Fruit fly (Drosophila melanogaster): Measurements from ENCODE around the gene IntS4.

The IntS4 gene

DNA sequence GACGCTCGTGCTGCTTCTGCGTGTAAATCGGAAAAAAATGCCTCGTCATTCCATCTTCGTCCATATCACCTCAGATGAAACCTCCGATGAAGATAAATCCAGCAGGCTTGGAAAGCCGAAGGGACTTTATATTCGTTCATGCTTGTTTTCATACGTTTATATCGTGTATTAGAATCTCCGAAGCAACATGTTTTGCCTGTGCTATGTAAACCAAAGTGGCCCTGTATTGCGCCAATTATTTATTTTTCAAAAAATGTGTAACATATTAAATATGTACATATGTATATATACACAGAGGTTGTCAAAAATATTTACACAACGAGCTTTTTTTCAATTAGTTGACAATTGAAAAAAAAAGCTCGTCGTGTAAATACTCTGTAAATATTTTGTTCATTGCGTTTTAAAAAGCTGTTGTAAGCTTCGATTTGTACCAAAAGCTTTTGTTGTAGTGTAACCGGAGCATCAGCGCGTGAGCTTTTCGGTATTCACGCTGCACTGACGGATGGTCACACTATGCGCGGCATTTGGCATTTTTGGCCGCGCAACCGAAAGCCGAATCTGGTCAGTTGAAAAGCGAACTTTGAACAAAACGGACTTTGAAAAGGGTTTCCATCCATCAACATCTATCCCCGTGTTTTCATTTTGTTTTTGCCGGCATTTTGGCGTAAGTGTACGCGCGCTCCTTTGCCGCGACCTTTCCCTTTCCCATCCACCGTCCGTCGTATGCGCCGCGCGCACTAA lies 15.3 kb upstream of the IntS4 start, which contains the start of gene CG12065:
TSS of gene CG12065 (plus strand) at position 563 of the 741 bp plus-strand sequence.
- TF ChIP-seq Mnt (GFP tag; optimal IDR thresholded peaks at IDR 0.05) (peak; percentile 39), kay (GFP tag; ENCODE audit: borderline replicate concordance) (no peak), cic (GFP tag; optimal IDR thresholded peaks at IDR 0.05) (peak; percentile 52), CG1620 (GFP tag; optimal IDR thresholded peaks at IDR 0.05) (peak; percentile 16), CG12768 (GFP tag; optimal IDR thresholded peaks at IDR 0.05) (peak; percentile 23), CG14711 (tag; optimal IDR thresholded peaks at IDR 0.05) (peak; percentile 12), Crg-1 (GFP tag; optimal IDR thresholded peaks at IDR 0.05) (no peak), CG7045 (GFP tag; optimal IDR thresholded peaks at IDR 0.05) (no peak), Clk (GFP tag; optimal IDR thresholded peaks at IDR 0.05) (no peak), cnc (optimal IDR thresholded peaks at IDR 0.05) (peak in 1 of 2 experiments; percentile 31), CG11617 (GFP tag; optimal IDR thresholded peaks at IDR 0.05) (no peak), bab1 (GFP tag; optimal IDR thresholded peaks at IDR 0.05) (peak; percentile 87), CG33017 (tag; optimal IDR thresholded peaks at IDR 0.05) (peak; percentile 10), ovo (GFP tag; optimal IDR thresholded peaks at IDR 0.05) (no peak), CG7101 (tag; optimal IDR thresholded peaks at IDR 0.05) (no peak), CG5204 (GFP tag; optimal IDR thresholded peaks at IDR 0.05) (no peak), tj (GFP tag; optimal IDR thresholded peaks at IDR 0.05) (no peak), toe (GFP tag; optimal IDR thresholded peaks at IDR 0.05) (no peak), pad (GFP tag; optimal IDR thresholded peaks at IDR 0.05) (no peak), Hr96 (GFP tag; optimal IDR thresholded peaks at IDR 0.05) (no peak)

DNA sequence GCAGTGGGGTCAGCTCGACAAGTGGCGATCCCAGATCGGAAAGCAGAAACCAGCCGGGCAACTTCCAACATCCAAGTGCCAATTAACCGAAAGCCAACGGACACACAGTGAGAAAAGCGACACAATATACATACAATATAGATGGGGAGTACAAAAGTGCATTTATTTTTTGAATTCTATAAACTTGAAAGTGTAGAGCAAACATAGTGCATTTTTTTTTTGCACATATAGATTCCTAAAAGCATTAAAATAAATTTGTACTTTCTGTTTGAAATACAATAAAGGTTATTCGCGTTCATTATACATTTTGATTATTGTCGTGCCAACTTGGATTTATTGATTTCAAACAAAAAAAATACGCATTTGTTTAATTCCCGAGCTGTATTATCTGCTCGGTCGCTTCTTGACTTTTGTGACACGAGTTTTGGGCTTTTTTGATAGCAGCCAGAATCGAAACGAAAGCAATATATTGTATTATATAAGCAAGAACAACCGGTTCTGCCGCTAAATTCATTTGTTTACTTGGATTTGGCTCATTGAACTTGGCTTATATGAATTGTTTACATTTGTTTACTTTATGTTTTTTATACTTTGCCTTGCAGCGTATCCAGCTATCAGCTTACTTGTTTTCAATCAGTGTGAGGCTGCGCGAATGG lies 14.5 kb upstream of the IntS4 start, which contains the start of gene spirit:
TSS of gene spirit (minus strand) at position 655 of the 656 bp plus-strand sequence.
- TF ChIP-seq kay (GFP tag; ENCODE audit: borderline replicate concordance) (peak; percentile 47), CG7045 (GFP tag; optimal IDR thresholded peaks at IDR 0.05) (no peak)

DNA sequence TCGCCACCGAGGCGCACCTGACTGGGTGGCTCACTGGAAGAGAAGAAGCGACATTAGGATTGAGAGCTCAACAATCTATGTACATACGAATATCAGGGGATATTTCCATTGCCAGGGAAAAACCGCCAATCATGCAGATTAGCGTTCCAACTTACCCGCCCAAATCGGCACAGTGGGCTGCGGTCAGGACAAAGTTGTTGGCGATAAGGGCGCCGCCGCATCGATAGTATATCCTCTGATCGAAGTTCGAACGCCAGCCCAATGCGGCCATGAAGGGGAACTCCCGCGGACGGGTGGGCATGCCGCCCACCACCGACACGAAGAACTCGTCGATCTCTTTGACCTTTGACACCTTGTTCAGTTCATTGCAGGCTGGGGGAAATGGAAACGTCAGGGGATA lies 13.4 kb upstream of the IntS4 start:
- no peak for TF ChIP-seq Clk (GFP tag; optimal IDR thresholded peaks at IDR 0.05)
- no peak for TF ChIP-seq CG11617 (GFP tag; optimal IDR thresholded peaks at IDR 0.05)
- TF ChIP-seq pad (GFP tag; optimal IDR thresholded peaks at IDR 0.05): no peak
- no peak for TF ChIP-seq CG7045 (GFP tag; optimal IDR thresholded peaks at IDR 0.05)

DNA sequence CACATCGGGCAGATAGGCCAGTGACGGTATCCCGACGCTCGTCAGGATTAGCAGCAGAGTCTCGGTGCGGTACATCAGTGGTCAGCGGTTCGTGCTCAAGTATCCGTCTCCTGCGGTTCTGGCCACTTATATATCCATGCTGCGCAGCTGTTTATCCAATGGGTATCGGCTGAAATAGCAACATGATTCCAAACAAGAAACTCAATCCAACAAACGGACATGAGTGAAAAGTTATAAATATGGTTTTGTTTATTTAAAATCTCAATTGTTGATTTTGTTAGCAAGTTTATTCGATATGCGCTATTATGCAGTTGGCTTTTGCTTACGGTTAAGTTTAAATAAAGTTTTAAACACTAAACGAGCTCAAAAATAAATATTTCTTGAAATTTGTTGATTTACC lies 12.3 kb upstream of the IntS4 start, which contains the start of gene CG12111:
TSS of gene CG12111 (minus strand) at position 101 of the 400 bp plus-strand sequence.
- no peak for TF ChIP-seq Crg-1 (GFP tag; optimal IDR thresholded peaks at IDR 0.05)
- TF ChIP-seq pad (GFP tag; optimal IDR thresholded peaks at IDR 0.05): no peak
- no peak for TF ChIP-seq CG14711 (tag; optimal IDR thresholded peaks at IDR 0.05)
- no peak for TF ChIP-seq toe (GFP tag; optimal IDR thresholded peaks at IDR 0.05)
- no peak for TF ChIP-seq CG12768 (GFP tag; optimal IDR thresholded peaks at IDR 0.05)
- TF ChIP-seq CG1620 (GFP tag; optimal IDR thresholded peaks at IDR 0.05): no peak
- TF ChIP-seq CG7045 (GFP tag; optimal IDR thresholded peaks at IDR 0.05): no peak
- TF ChIP-seq CG5204 (GFP tag; optimal IDR thresholded peaks at IDR 0.05): no peak
- TF ChIP-seq CG11617 (GFP tag; optimal IDR thresholded peaks at IDR 0.05): no peak
- no peak for TF ChIP-seq kay (GFP tag; ENCODE audit: borderline replicate concordance)
- TF ChIP-seq CG7101 (tag; optimal IDR thresholded peaks at IDR 0.05): no peak
- TF ChIP-seq CG33017 (tag; optimal IDR thresholded peaks at IDR 0.05): no peak
- no peak for TF ChIP-seq Clk (GFP tag; optimal IDR thresholded peaks at IDR 0.05)
- no peak for TF ChIP-seq Mnt (GFP tag; optimal IDR thresholded peaks at IDR 0.05)
- no peak for TF ChIP-seq bab1 (GFP tag; optimal IDR thresholded peaks at IDR 0.05)

DNA sequence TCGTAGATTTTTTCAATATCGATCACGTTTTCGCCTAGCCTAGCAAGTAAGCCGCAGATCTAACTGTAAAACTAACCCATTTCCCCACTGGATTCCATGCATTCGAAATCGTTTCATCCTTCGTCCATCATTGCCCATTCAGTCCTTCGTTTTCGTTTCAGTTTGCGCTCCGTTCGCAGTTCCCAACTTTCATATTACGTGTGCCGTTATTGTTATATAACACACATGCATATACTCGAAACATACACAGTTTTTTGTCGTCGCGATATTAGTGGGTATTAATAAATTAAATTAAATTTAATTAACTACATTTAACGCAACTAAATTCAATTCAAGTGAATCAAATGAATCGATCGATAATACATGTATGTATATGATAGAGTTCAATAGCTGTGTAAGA lies 11.1 kb upstream of the IntS4 start:
- TF ChIP-seq Mnt (GFP tag; optimal IDR thresholded peaks at IDR 0.05) (no peak), CG14711 (tag; optimal IDR thresholded peaks at IDR 0.05) (no peak), bab1 (GFP tag; optimal IDR thresholded peaks at IDR 0.05) (no peak), CG5204 (GFP tag; optimal IDR thresholded peaks at IDR 0.05) (no peak), CG11617 (GFP tag; optimal IDR thresholded peaks at IDR 0.05) (no peak), CG7101 (tag; optimal IDR thresholded peaks at IDR 0.05) (no peak), ovo (GFP tag; optimal IDR thresholded peaks at IDR 0.05) (no peak), toe (GFP tag; optimal IDR thresholded peaks at IDR 0.05) (no peak), tj (GFP tag; optimal IDR thresholded peaks at IDR 0.05) (no peak), CG33017 (tag; optimal IDR thresholded peaks at IDR 0.05) (no peak), Clk (GFP tag; optimal IDR thresholded peaks at IDR 0.05) (no peak), CG12768 (GFP tag; optimal IDR thresholded peaks at IDR 0.05) (no peak), kay (GFP tag; ENCODE audit: borderline replicate concordance) (no peak)

DNA sequence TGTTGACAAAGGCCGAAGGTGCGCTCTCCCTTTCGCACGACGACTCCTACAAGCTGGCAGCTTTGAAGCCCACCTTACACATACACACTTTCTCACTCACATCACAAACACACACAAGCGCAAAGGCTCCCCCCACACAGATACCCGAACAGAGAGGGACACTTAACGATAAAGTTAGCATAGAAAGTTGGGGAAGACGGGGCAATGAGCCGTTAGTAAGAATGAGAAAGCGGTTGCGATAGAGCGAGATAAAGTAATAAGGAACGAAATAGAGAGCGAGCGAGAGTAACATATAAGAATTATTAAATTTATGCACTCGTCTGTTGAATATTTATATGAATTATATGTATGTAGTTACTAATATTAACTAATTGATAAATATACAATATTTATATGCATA lies 10.5 kb upstream of the IntS4 start:
- TF ChIP-seq Mnt (GFP tag; optimal IDR thresholded peaks at IDR 0.05) (no peak), ovo (GFP tag; optimal IDR thresholded peaks at IDR 0.05) (peak; percentile 34), Crg-1 (GFP tag; optimal IDR thresholded peaks at IDR 0.05) (no peak), cic (GFP tag; optimal IDR thresholded peaks at IDR 0.05) (no peak), CG12768 (GFP tag; optimal IDR thresholded peaks at IDR 0.05) (no peak), CG5204 (GFP tag; optimal IDR thresholded peaks at IDR 0.05) (no peak), CG11617 (GFP tag; optimal IDR thresholded peaks at IDR 0.05) (no peak), bab1 (GFP tag; optimal IDR thresholded peaks at IDR 0.05) (no peak), cnc (optimal IDR thresholded peaks at IDR 0.05) (no peak), pad (GFP tag; optimal IDR thresholded peaks at IDR 0.05) (peak; percentile 96), CG14711 (tag; optimal IDR thresholded peaks at IDR 0.05) (no peak), CG33017 (tag; optimal IDR thresholded peaks at IDR 0.05) (no peak), tj (GFP tag; optimal IDR thresholded peaks at IDR 0.05) (no peak)

All from whole organism, adult.